Fruit fly (Drosophila melanogaster) whole organism, embryonic: Measurements from ENCODE around the gene gfzf.

ENCODE experiments used
- B-H2 ChIP-seq: fragments of 200-800 bp; sonication (Bioruptor generic); optimal IDR thresholded peaks from 2 replicates; lab custom pipeline; 2018; ENCODE audit warnings: missing biosample characterization, mild to moderate bottlenecking, missing genetic modification characterization
- Bdp1 ChIP-seq: fragments of 200-800 bp; sonication (Bioruptor generic); optimal IDR thresholded peaks from 3 replicates; lab custom pipeline; 2016; ENCODE audit warnings: missing biosample characterization, missing genetic modification characterization
- CG10565 ChIP-seq: fragments of 200-800 bp; sonication (Bioruptor generic); optimal IDR thresholded peaks from 3 replicates; lab custom pipeline; 2016; ENCODE audit warnings: missing biosample characterization, mild to moderate bottlenecking, missing genetic modification characterization
- CG10979 ChIP-seq: fragments of 200-800 bp; sonication (Bioruptor generic); optimal IDR thresholded peaks from 2 replicates; lab custom pipeline; 2018; ENCODE audit warnings: missing biosample characterization, mild to moderate bottlenecking, missing genetic modification characterization, moderate library complexity
- CG11695 ChIP-seq: fragments of 200-800 bp; sonication (Bioruptor generic); IDR thresholded peaks from 3 replicates; pipeline ENCODE4 v1.3.6; 2022; ENCODE audit warnings: missing biosample characterization, missing genetic modification characterization
- CG13123 ChIP-seq: fragments of 200-800 bp; sonication (Bioruptor generic); optimal IDR thresholded peaks from 2 replicates; lab custom pipeline; 2016; ENCODE audit warnings: missing biosample characterization, missing genetic modification characterization
- CG15269 ChIP-seq: fragments of 200-800 bp; sonication (Bioruptor generic); optimal IDR thresholded peaks from 2 replicates; lab custom pipeline; 2018; ENCODE audit warnings: missing biosample characterization, mild to moderate bottlenecking, missing genetic modification characterization, moderate library complexity
- CG17328 ChIP-seq: fragments of 200-800 bp; sonication (Bioruptor generic); IDR thresholded peaks from 2 replicates; pipeline ENCODE4 v1.3.6; 2022; ENCODE audit warnings: missing biosample characterization, missing genetic modification characterization
- CG17612 ChIP-seq: fragments of 200-800 bp; sonication (Bioruptor generic); IDR thresholded peaks from 2 replicates; pipeline ENCODE4 v1.3.6; 2022; ENCODE audit warnings: missing biosample characterization, missing genetic modification characterization
- CG2120 ChIP-seq: fragments of 200-800 bp; sonication (Bioruptor generic); optimal IDR thresholded peaks from 3 replicates; lab custom pipeline; 2016; ENCODE audit warnings: missing biosample characterization, missing genetic modification characterization
- CG2202 ChIP-seq: fragments of 200-800 bp; sonication (Bioruptor generic); optimal IDR thresholded peaks from 2 replicates; lab custom pipeline; 2018; ENCODE audit warnings: missing biosample characterization, mild to moderate bottlenecking, missing genetic modification characterization
- CG3281 ChIP-seq: fragments of 200-800 bp; sonication (Bioruptor generic); optimal IDR thresholded peaks from 3 replicates; lab custom pipeline; 2017; ENCODE audit warnings: missing biosample characterization, mild to moderate bottlenecking, missing genetic modification characterization
- CG34224 ChIP-seq: fragments of 200-800 bp; sonication (Bioruptor generic); IDR thresholded peaks from 3 replicates; pipeline ENCODE4 v1.3.6; 2022; ENCODE audit warnings: missing biosample characterization, missing genetic modification characterization; ENCODE audit not compliant: partially characterized antibody
- CG6765 ChIP-seq: fragments of 200-800 bp; sonication (Bioruptor generic); optimal IDR thresholded peaks from 3 replicates; lab custom pipeline; 2017; ENCODE audit warnings: missing biosample characterization, mild to moderate bottlenecking, missing genetic modification characterization
- CG7745 ChIP-seq: fragments of 200-800 bp; sonication (Bioruptor generic); optimal IDR thresholded peaks from 2 replicates; lab custom pipeline; 2018; ENCODE audit warnings: missing biosample characterization, mild to moderate bottlenecking, missing genetic modification characterization, moderate library complexity
- CG8359 ChIP-seq: fragments of 200-800 bp; sonication (Bioruptor generic); optimal IDR thresholded peaks from 2 replicates; lab custom pipeline; 2017; ENCODE audit warnings: missing biosample characterization, mild to moderate bottlenecking, missing genetic modification characterization, borderline replicate concordance
- CG8478 ChIP-seq: fragments of >200 bp; optimal IDR thresholded peaks from 2 replicates; lab custom pipeline; 2018
- CG8924 ChIP-seq: fragments of 200-800 bp; optimal IDR thresholded peaks from 3 replicates; lab custom pipeline; 2019; ENCODE audit warnings: missing biosample characterization, mild to moderate bottlenecking, missing genetic modification characterization, moderate library complexity
- CG9932 ChIP-seq: fragments of 200-800 bp; sonication (Bioruptor generic); IDR thresholded peaks from 2 replicates; pipeline ENCODE4 v1.3.6; 2022; ENCODE audit warnings: missing biosample characterization, missing genetic modification characterization
- Dll ChIP-seq: fragments of 200-800 bp; sonication (Bioruptor generic); IDR thresholded peaks from 4 replicates; pipeline ENCODE4 v1.3.6; 2022; ENCODE audit warnings: missing biosample characterization, missing genetic modification characterization; ENCODE audit not compliant: partially characterized antibody
- E2f1 ChIP-seq: fragments of 200-800 bp; sonication (Bioruptor generic); IDR thresholded peaks from 2 replicates; pipeline ENCODE4 v1.3.6; 2022; ENCODE audit warnings: missing biosample characterization, missing genetic modification characterization
- HmgZ ChIP-seq: fragments of 200-800 bp; sonication (Bioruptor generic); optimal IDR thresholded peaks from 2 replicates; lab custom pipeline; 2018; ENCODE audit warnings: missing biosample characterization, mild to moderate bottlenecking, missing genetic modification characterization
- Hmx ChIP-seq: fragments of 200-800 bp; sonication (Bioruptor generic); optimal IDR thresholded peaks from 2 replicates; lab custom pipeline; 2016; ENCODE audit warnings: missing biosample characterization, missing genetic modification characterization
- NfI ChIP-seq: fragments of 200-800 bp; sonication (Bioruptor generic); optimal IDR thresholded peaks from 3 replicates; lab custom pipeline; 2018; ENCODE audit warnings: missing biosample characterization, mild to moderate bottlenecking, missing genetic modification characterization, moderate library complexity
- Oli ChIP-seq: fragments of 200-800 bp; sonication (Bioruptor generic); optimal IDR thresholded peaks from 2 replicates; lab custom pipeline; 2018; ENCODE audit warnings: missing biosample characterization, mild to moderate bottlenecking, missing genetic modification characterization, moderate library complexity
- Poxn ChIP-seq: fragments of 200-800 bp; sonication (Bioruptor generic); IDR thresholded peaks from 2 replicates; pipeline ENCODE4 v1.3.6; 2022; ENCODE audit warnings: missing biosample characterization, missing genetic modification characterization
- YL-1 ChIP-seq: fragments of 200-800 bp; sonication (Bioruptor generic); optimal IDR thresholded peaks from 3 replicates; lab custom pipeline; 2017; ENCODE audit warnings: missing biosample characterization, mild to moderate bottlenecking, missing genetic modification characterization
- aop ChIP-seq: fragments of 200-800 bp; sonication (Bioruptor generic); IDR thresholded peaks from 2 replicates; pipeline ENCODE4 v1.3.6; 2022; ENCODE audit warnings: missing biosample characterization, missing genetic modification characterization
- ase ChIP-seq: fragments of 200-800 bp; sonication (Bioruptor generic); IDR thresholded peaks from 3 replicates; pipeline ENCODE4 v1.3.6; 2022; ENCODE audit warnings: missing biosample characterization, missing genetic modification characterization
- bbx ChIP-seq: fragments of 200-800 bp; sonication (Bioruptor generic); IDR thresholded peaks from 2 replicates; pipeline ENCODE4 v1.3.6; 2022; ENCODE audit warnings: missing biosample characterization, missing genetic modification characterization; ENCODE audit not compliant: partially characterized antibody
- crol ChIP-seq: fragments of 200-800 bp; sonication (Bioruptor generic); IDR thresholded peaks from 2 replicates; pipeline ENCODE4 v1.3.6; 2022; ENCODE audit warnings: missing biosample characterization, missing genetic modification characterization
- crp ChIP-seq, 2 experiments: fragments of 200-800 bp; sonication (Bioruptor generic); optimal IDR thresholded peaks; 2 replicates in 1 of 2; 3 replicates in 1 of 2; lab custom pipeline; 2017; ENCODE audit warnings: missing biosample characterization in 2 of 2, missing genetic modification characterization in 2 of 2, mild to moderate bottlenecking in 1 of 2, moderate library complexity in 1 of 2
- dysf ChIP-seq: fragments of 200-800 bp; sonication (Bioruptor generic); IDR thresholded peaks from 3 replicates; pipeline ENCODE4 v1.3.6; 2022; ENCODE audit warnings: missing biosample characterization, missing genetic modification characterization
- fd96Cb ChIP-seq: fragments of 200-800 bp; sonication (Bioruptor generic); optimal IDR thresholded peaks from 2 replicates; lab custom pipeline; 2018; ENCODE audit warnings: missing biosample characterization, mild to moderate bottlenecking, missing genetic modification characterization, moderate library complexity
- gce ChIP-seq: fragments of 200-800 bp; sonication (Bioruptor generic); IDR thresholded peaks from 3 replicates; pipeline ENCODE4 v1.3.6; 2022; ENCODE audit warnings: missing biosample characterization, missing genetic modification characterization
- gfzf ChIP-seq: fragments of 200-800 bp; sonication (Bioruptor generic); optimal IDR thresholded peaks from 2 replicates; lab custom pipeline; 2016; ENCODE audit warnings: missing biosample characterization, mild to moderate bottlenecking, missing genetic modification characterization, moderate library complexity
- gt ChIP-seq: fragments of 200-800 bp; sonication (Bioruptor generic); IDR thresholded peaks from 2 replicates; pipeline ENCODE4 v1.3.6; 2022; ENCODE audit warnings: missing biosample characterization, missing genetic modification characterization
- h ChIP-seq: fragments of >200 bp; optimal IDR thresholded peaks from 2 replicates; lab custom pipeline; 2017
- hbn ChIP-seq: fragments of 200-800 bp; sonication (Bioruptor generic); IDR thresholded peaks from 2 replicates; pipeline ENCODE4 v1.3.6; 2022; ENCODE audit warnings: missing biosample characterization, missing genetic modification characterization; ENCODE audit not compliant: partially characterized antibody
- mam ChIP-seq: fragments of 200-800 bp; sonication (Bioruptor generic); optimal IDR thresholded peaks from 3 replicates; lab custom pipeline; 2016; ENCODE audit warnings: missing biosample characterization, missing genetic modification characterization
- peb ChIP-seq: fragments of 200-800 bp; sonication (Bioruptor generic); IDR thresholded peaks from 2 replicates; pipeline ENCODE4 v1.3.6; 2022; ENCODE audit warnings: missing biosample characterization, missing genetic modification characterization
- ro ChIP-seq: fragments of 200-800 bp; sonication (Bioruptor generic); IDR thresholded peaks from 2 replicates; pipeline ENCODE4 v1.3.6; 2022; ENCODE audit warnings: missing biosample characterization, missing genetic modification characterization
- sna ChIP-seq: fragments of 200-800 bp; sonication (Bioruptor generic); IDR thresholded peaks from 2 replicates; pipeline ENCODE4 v1.3.6; 2022; ENCODE audit warnings: missing biosample characterization, missing genetic modification characterization; ENCODE audit not compliant: partially characterized antibody
- sr ChIP-seq: fragments of 200-800 bp; sonication (Bioruptor generic); IDR thresholded peaks from 3 replicates; pipeline ENCODE4 v1.3.6; 2022; ENCODE audit warnings: missing biosample characterization, missing genetic modification characterization
- stwl ChIP-seq: fragments of 200-800 bp; sonication (Bioruptor generic); optimal IDR thresholded peaks from 3 replicates; lab custom pipeline; 2018; ENCODE audit warnings: missing biosample characterization, mild to moderate bottlenecking, missing genetic modification characterization, moderate library complexity
- tap ChIP-seq: fragments of 200-800 bp; optimal IDR thresholded peaks from 3 replicates; lab custom pipeline; 2019; ENCODE audit warnings: missing biosample characterization, mild to moderate bottlenecking, missing genetic modification characterization, moderate library complexity
- tgo ChIP-seq: fragments of 200-800 bp; sonication (Bioruptor generic); IDR thresholded peaks from 3 replicates; pipeline ENCODE4 v1.3.6; 2022; ENCODE audit warnings: missing biosample characterization, missing genetic modification characterization
- tio ChIP-seq: fragments of 200-800 bp; sonication (Bioruptor generic); optimal IDR thresholded peaks from 2 replicates; lab custom pipeline; 2017; ENCODE audit warnings: missing biosample characterization, missing genetic modification characterization, inconsistent platforms
- trem ChIP-seq: fragments of 200-800 bp; optimal IDR thresholded peaks from 3 replicates; lab custom pipeline; 2019; ENCODE audit warnings: missing biosample characterization, mild to moderate bottlenecking, missing genetic modification characterization, moderate library complexity
- tx ChIP-seq: fragments of 200-800 bp; sonication (Bioruptor generic); optimal IDR thresholded peaks from 2 replicates; lab custom pipeline; 2016; ENCODE audit warnings: missing biosample characterization, missing genetic modification characterization

The gfzf gene

dm6 chr3R:7186242-7187092, 35.7 kb upstream of the gfzf start, which contains the start of the genes CG10055 and lap (continued):
- TF ChIP-seq dysf (GFP tag; lab: Robert Waterston, UW) (no peak), tgo (GFP tag; lab: Robert Waterston, UW) (no peak), hbn (GFP tag; lab: Robert Waterston, UW) (0 out of 2 replicates have a peak, but pooled peaks have one; percentile 20), YL-1 (GFP tag; lab: Kevin White, UChicago) (no peak), CG3281 (GFP tag; lab: Kevin White, UChicago) (no peak), Oli (no peak), sr (GFP tag; lab: Robert Waterston, UW) (no peak; the same call in 2 of the 3 replicates), Poxn (GFP tag; lab: Robert Waterston, UW) (no peak), B-H2 (GFP tag; lab: Kevin White, UChicago) (no peak), Hmx (GFP tag; lab: Kevin White, UChicago) (no peak), mam (GFP tag; lab: Kevin White, UChicago) (no peak), E2f1 (no peak), NfI (GFP tag; lab: Kevin White, UChicago) (peak; percentile 11), gce (GFP tag; lab: Robert Waterston, UW) (no peak), gt (GFP tag; lab: Robert Waterston, UW) (no peak), CG7745 (tag; lab: Kevin White, UChicago) (no peak), CG15269 (tag; lab: Kevin White, UChicago) (no peak), CG11695 (GFP tag; lab: Robert Waterston, UW) (no peak), sna (no peak), crol (GFP tag; lab: Robert Waterston, UW) (peak; percentile 93), CG6765 (no peak), CG2202 (no peak), ase (GFP tag; lab: Robert Waterston, UW) (no peak), CG8924 (tag; lab: Kevin White, UChicago) (peak; percentile 20), fd96Cb (tag; lab: Kevin White, UChicago) (no peak), trem (tag; lab: Kevin White, UChicago) (no peak), aop (no peak), CG2120 (no peak), stwl (tag; lab: Kevin White, UChicago) (peak; percentile 22), CG8478 (lab: Kevin White, UChicago) (no peak), CG13123 (GFP tag; lab: Kevin White, UChicago) (no peak), gfzf (peak; percentile 93), CG8359 (GFP tag; lab: Kevin White, UChicago) (no peak), Bdp1 (GFP tag; lab: Kevin White, UChicago) (no peak), CG17612 (GFP tag; lab: Robert Waterston, UW) (no peak), CG10979 (tag; lab: Kevin White, UChicago) (no peak), CG9932 (no peak), h (lab: Kevin White, UChicago) (no peak), crp (GFP tag; optimal IDR thresholded peaks at IDR 0.05; lab: Kevin White, UChicago) (peak in 1 of 2 experiments; percentile 4), tx (GFP tag; lab: Kevin White, UChicago) (no peak), tio (GFP tag; lab: Kevin White, UChicago) (no peak), peb (GFP tag; lab: Robert Waterston, UW) (no peak), CG17328 (GFP tag; lab: Robert Waterston, UW) (no peak), HmgZ (no peak), CG10565 (GFP tag; lab: Kevin White, UChicago) (no peak), ro (GFP tag; lab: Robert Waterston, UW) (no peak), CG34224 (GFP tag; lab: Robert Waterston, UW) (no peak), Dll (GFP tag; lab: Robert Waterston, UW) (peak; percentile 55; the same call in 1 of the 4 replicates), bbx (GFP tag; lab: Robert Waterston, UW) (peak; percentile 47; the same call in 1 of the 2 replicates), tap (tag; lab: Kevin White, UChicago) (no peak)
